Fruit fly (Drosophila melanogaster) ovary, adult (tissue): ENCODE measurements around the gene ovm.

Source experiments
- CG17801 ChIP-seq: fragments of 200-800 bp; optimal IDR thresholded peaks from 2 replicates; lab custom pipeline; 2019; ENCODE audit warnings: missing biosample characterization, mild to moderate bottlenecking, missing genetic modification characterization, moderate library complexity; ENCODE audit not compliant: partially characterized antibody

The ovm gene

DNA sequence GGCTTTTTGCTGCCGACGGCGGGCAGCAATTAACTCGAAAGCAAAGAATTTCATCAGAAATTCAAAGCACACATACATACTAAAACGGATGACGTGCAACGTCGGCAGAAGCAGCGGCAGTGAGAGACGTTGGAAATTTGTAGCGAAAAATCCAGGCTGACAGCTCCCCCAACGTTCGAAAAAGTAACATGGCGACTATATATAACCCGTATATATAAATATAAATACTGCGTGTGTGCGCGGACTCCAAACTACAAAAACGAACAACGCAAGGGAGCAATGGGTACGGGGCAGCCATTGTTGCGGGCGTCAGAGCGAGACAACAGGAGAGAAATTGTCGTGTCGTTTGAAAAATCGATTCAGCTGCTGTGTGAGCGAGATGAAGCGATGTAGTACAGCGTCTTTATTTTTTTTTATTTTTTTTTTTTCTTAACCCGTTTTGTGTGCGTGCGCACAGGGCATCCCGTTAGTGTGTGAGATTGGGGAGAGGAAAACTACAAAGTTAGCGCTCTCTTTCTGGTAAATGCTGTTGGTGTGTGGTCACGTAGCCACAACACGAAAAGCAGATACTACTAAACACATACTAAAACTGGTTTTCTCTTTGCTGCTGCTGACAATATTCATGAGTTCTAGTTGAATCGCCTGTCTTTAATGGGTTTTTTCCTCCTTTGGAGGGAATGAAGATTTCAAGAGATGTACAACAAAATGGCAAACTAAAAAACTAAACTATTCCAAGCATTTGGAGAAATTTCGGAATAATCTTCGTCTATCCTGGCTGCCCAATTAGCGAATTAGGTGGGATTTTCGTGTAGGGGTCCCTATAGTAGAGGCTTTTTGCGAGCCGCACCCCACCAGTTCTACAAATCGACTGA, 20.0 kb upstream of the ovm start:
- TF ChIP-seq CG17801 (GFP tag; lab: Kevin White, UChicago): peak; percentile 91

DNA sequence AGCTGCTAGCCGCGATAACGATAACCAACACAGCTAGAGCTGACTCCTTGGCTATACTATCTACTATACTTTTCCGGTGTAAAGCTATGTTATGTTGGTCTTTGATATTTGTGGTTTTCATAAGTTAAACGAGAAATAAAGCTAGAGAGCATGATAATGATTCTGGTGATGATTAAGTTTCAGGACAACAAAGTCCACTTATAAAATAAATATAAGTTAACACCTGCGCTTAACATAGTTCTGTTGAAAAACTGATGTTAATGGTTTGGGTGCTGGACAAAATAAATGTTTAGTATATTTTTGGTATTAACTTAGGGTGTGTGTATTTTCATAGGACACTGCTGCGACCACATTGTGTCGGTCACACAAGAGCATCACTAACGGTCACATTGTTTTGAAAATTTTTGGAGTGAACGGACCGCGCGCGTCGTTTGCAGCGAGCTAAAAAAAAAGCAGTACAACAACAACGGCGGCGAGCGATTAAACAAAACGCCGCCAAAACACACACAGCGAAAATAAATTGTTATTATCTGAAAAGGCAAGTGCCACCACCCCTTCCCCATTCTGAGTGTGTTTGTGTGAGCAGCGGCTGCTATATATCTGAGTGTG, 18.0 kb upstream of the ovm start, which contains the start of the genes CG33635 and spen:
Gene CG33635 (minus strand): TSS at position 16 of the 609 bp plus-strand sequence.
Gene spen (plus strand): TSS at position 384 of the 609 bp plus-strand sequence.
- peak; percentile 72 for TF ChIP-seq CG17801 (GFP tag; lab: Kevin White, UChicago)

- peak; percentile 42 for TF ChIP-seq CG17801 (GFP tag; lab: Kevin White, UChicago)
Measured at dm6 chr2L:155994-156393, 15.2 kb upstream of the ovm start, which contains the start of gene CG3436. Gene CG3436, plus strand, starts transcription at chr2L:156029.

- TF ChIP-seq CG17801 (GFP tag; lab: Kevin White, UChicago): no peak
Measured at dm6 chr2L:155215-155712, 14.5 kb upstream of the ovm start, which contains the start of gene Pus10. Gene Pus10, minus strand, starts transcription at chr2L:155305.

- TF ChIP-seq CG17801 (GFP tag; lab: Kevin White, UChicago): no peak
Measured at dm6 chr2L:153142-153541, 12.3 kb upstream of the ovm start, which contains the start of gene CG42399. Gene CG42399, minus strand, starts transcription at chr2L:153300.

- TF ChIP-seq CG17801 (GFP tag; lab: Kevin White, UChicago): no peak
Measured at dm6 chr2L:146503-146902, 5.7 kb upstream of the ovm start.

dm6 chr2L:143088-143487, 2.3 kb upstream of the ovm start, which contains the start of the genes CG31974 and CG11454:
Gene CG31974, minus strand, starts transcription at chr2L:143091.
Gene CG11454, plus strand, starts transcription at chr2L:143323.
- no peak for TF ChIP-seq CG17801 (GFP tag; lab: Kevin White, UChicago)

dm6 chr2L:139610-140009, 1.2 kb downstream of the ovm start:
- TF ChIP-seq CG17801 (GFP tag; lab: Kevin White, UChicago): no peak

dm6 chr2L:138063-138462, 2.7 kb downstream of the ovm start:
- TF ChIP-seq CG17801 (GFP tag; lab: Kevin White, UChicago): no peak

DNA sequence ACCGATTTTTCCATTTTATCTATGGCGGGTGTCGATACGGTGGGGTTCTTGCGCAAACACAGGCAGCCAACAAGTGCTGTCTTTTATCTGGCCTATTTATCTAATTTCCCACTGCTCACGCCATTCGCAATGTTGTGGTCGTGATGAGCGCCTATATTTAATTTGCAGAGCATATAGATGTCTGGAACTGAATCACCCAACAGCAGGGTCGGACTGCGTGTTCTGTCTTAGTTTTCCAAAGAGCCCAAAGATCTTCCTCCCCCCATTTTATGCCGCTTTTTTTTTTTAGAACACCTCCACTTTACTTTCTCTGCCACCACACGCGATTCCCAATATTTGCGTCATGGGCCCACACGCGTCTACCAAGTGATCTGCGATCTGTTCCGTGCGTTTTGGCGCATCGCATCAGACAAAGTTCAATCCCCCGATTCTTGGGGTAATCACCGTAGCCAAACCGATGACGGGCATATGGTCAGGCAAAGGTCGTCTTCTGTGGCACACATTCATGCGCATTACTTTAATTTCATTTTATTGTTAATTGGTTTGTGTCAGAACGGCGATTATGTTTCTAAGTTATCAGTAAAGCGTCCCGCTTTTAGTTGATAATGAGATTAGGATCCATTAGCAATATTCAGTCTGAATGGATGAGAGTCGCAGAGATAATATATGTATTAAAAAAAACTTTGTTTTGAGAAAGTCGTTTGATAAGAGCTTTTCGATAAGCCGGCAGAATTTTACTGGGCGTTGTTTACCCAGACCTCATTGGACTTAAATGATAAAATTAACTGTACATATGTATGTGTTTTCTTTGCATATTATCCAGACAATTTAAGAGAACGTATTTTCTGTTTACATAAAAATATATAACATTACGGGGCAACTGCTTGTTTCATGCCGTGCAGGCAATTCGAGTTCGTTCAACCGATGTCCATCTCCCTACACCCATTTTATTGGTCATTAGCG, 3.8 kb downstream of the ovm start:
- no peak for TF ChIP-seq CG17801 (GFP tag; lab: Kevin White, UChicago)

DNA sequence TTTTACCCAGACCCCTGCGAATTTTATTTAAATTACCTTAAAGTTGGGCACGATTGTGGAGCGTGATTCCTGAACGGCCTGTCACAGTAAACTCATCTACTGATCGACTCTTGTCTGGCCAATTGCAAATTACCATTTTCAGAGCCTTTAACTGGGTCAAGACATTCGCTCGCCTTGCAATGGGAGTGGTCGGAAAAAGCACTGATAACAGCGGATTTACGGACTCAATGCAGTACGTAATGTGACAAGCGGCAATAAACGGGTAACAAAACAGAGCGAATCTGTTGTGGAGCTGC, 4.7 kb downstream of the ovm start:
- TF ChIP-seq CG17801 (GFP tag; lab: Kevin White, UChicago): no peak

dm6 chr2L:135383-136130, 5.2 kb downstream of the ovm start:
- TF ChIP-seq CG17801 (GFP tag; lab: Kevin White, UChicago): no peak

dm6 chr2L:134563-135382, 6.0 kb downstream of the ovm start:
- no peak for TF ChIP-seq CG17801 (GFP tag; lab: Kevin White, UChicago)
